Worm (Caenorhabditis elegans) whole organism, L1 larva: ENCODE data around the gene ilkp-1.

ENCODE experiments used
- alr-1 ChIP-seq: fragments of 200-800 bp; sonication (Bioruptor generic); optimal IDR thresholded peaks from 2 replicates; lab custom pipeline; 2018; ENCODE audit warnings: borderline replicate concordance, mild to moderate bottlenecking, missing genetic modification characterization, missing compliant biosample characterization
- egl-27 ChIP-seq, 2 experiments: fragments of 150-350 bp in 1 of 2; sonication (generic microtip); optimal IDR thresholded peaks; 3 replicates each; lab custom pipeline; 2017 to 2018; ENCODE audit warnings: missing biosample characterization in 2 of 2, missing genetic modification characterization in 2 of 2, missing genetic modification reagents in 2 of 2
- jun-1 ChIP-seq: fragments of 150-350 bp; optimal IDR thresholded peaks from 2 replicates; lab custom pipeline; 2014; ENCODE audit warnings: missing biosample characterization, missing genetic modification reagents, missing genetic modification characterization
- pax-3 ChIP-seq: fragments of 200-800 bp; sonication (Bioruptor generic); optimal IDR thresholded peaks from 2 replicates; lab custom pipeline; 2018; ENCODE audit warnings: mild to moderate bottlenecking, missing genetic modification characterization, moderate library complexity, missing compliant biosample characterization
- rnt-1 ChIP-seq: sonication (generic microtip); optimal IDR thresholded peaks from 2 replicates; lab custom pipeline; 2016; ENCODE audit warnings: mild to moderate bottlenecking, missing genetic modification characterization, moderate library complexity, missing compliant biosample characterization
- snpc-4 ChIP-seq: fragments of 150-350 bp; optimal IDR thresholded peaks from 2 replicates; lab custom pipeline; 2014; ENCODE audit warnings: missing biosample characterization, missing genetic modification characterization

- no peak for TF ChIP-seq pax-3 (tag; lab: Kevin White, UChicago)
- no peak for TF ChIP-seq snpc-4 (tag; lab: Kevin White, UChicago)
- no peak for TF ChIP-seq rnt-1
- TF ChIP-seq alr-1, result no peak
- TF ChIP-seq egl-27 (tag; optimal IDR thresholded peaks at IDR 0.05; lab: Kevin White, UChicago), result no peak
- no peak for TF ChIP-seq jun-1 (tag; lab: Kevin White, UChicago)
Measured at ce11 chrII:11105981-11106711, 56.1 kb downstream of the ilkp-1 start, which contains the start of gene nasp-1.
